Fruit fly (Drosophila melanogaster) whole organism, embryonic: ENCODE results near the gene da.

Source experiments
- Blimp-1 ChIP-seq: fragments of 200-800 bp; sonication (Bioruptor generic); optimal IDR thresholded peaks from 3 replicates; lab custom pipeline; 2018; ENCODE audit warnings: missing biosample characterization, missing genetic modification characterization, mild to moderate bottlenecking, moderate library complexity, missing genetic modification reagents
- CG13424 ChIP-seq: fragments of 200-800 bp; sonication (Bioruptor generic); optimal IDR thresholded peaks from 2 replicates; lab custom pipeline; 2019; ENCODE audit warnings: missing biosample characterization, mild to moderate bottlenecking, missing genetic modification characterization, moderate library complexity
- CG1529 ChIP-seq: fragments of 200-800 bp; sonication (Bioruptor generic); optimal IDR thresholded peaks from 3 replicates; lab custom pipeline; 2018; ENCODE audit warnings: missing biosample characterization, missing genetic modification characterization
- CG15479 ChIP-seq: fragments of 200-800 bp; sonication (Bioruptor generic); optimal IDR thresholded peaks from 3 replicates; lab custom pipeline; 2019; ENCODE audit warnings: missing biosample characterization, mild to moderate bottlenecking, missing genetic modification characterization, moderate library complexity
- CG1602 ChIP-seq: fragments of 200-800 bp; sonication (Bioruptor generic); optimal IDR thresholded peaks from 3 replicates; lab custom pipeline; 2016; ENCODE audit warnings: missing biosample characterization, missing genetic modification characterization
- CG1647 ChIP-seq: fragments of 200-800 bp; sonication (Bioruptor generic); optimal IDR thresholded peaks from 3 replicates; lab custom pipeline; 2016; ENCODE audit warnings: missing biosample characterization, missing genetic modification characterization
- CG17568 ChIP-seq: fragments of 200-800 bp; sonication (Bioruptor generic); optimal IDR thresholded peaks from 2 replicates; lab custom pipeline; 2018; ENCODE audit warnings: missing biosample characterization, mild to moderate bottlenecking, missing genetic modification characterization, moderate library complexity
- CG18011 ChIP-seq: fragments of 200-800 bp; sonication (Bioruptor generic); optimal IDR thresholded peaks from 2 replicates; lab custom pipeline; 2017; ENCODE audit warnings: missing biosample characterization, missing genetic modification characterization, mild to moderate bottlenecking, moderate library complexity, missing genotype
- CG18599 ChIP-seq: fragments of 200-800 bp; sonication (Bioruptor generic); optimal IDR thresholded peaks from 3 replicates; lab custom pipeline; 2017; ENCODE audit warnings: missing biosample characterization, missing genetic modification characterization, mild to moderate bottlenecking, moderate library complexity, missing genetic modification reagents
- CG2202 ChIP-seq: fragments of 200-800 bp; sonication (Bioruptor generic); optimal IDR thresholded peaks from 2 replicates; lab custom pipeline; 2018; ENCODE audit warnings: missing biosample characterization, mild to moderate bottlenecking, missing genetic modification characterization
- CG3065 ChIP-seq: fragments of 200-800 bp; sonication (Bioruptor generic); optimal IDR thresholded peaks from 2 replicates; lab custom pipeline; 2016; ENCODE audit warnings: missing biosample characterization, missing genetic modification characterization
- CG34376 ChIP-seq: fragments of 200-800 bp; sonication (Bioruptor generic); optimal IDR thresholded peaks from 2 replicates; lab custom pipeline; 2018; ENCODE audit warnings: missing biosample characterization, mild to moderate bottlenecking, missing genetic modification characterization
- CG3838 ChIP-seq: fragments of 200-800 bp; sonication (Bioruptor generic); optimal IDR thresholded peaks from 3 replicates; lab custom pipeline; 2016; ENCODE audit warnings: missing biosample characterization, missing genetic modification characterization
- CG4820 ChIP-seq: fragments of 200-800 bp; sonication (Bioruptor generic); optimal IDR thresholded peaks from 3 replicates; lab custom pipeline; 2016; ENCODE audit warnings: missing biosample characterization, missing genetic modification characterization
- CG6683 ChIP-seq: fragments of 200-800 bp; sonication (Bioruptor generic); optimal IDR thresholded peaks from 2 replicates; lab custom pipeline; 2017; ENCODE audit warnings: missing biosample characterization, mild to moderate bottlenecking, missing genetic modification characterization, missing genetic modification reagents
- CG7745 ChIP-seq: fragments of 200-800 bp; sonication (Bioruptor generic); optimal IDR thresholded peaks from 2 replicates; lab custom pipeline; 2018; ENCODE audit warnings: missing biosample characterization, mild to moderate bottlenecking, missing genetic modification characterization, moderate library complexity
- CG7928 ChIP-seq: fragments of 200-800 bp; sonication (Bioruptor generic); optimal IDR thresholded peaks from 2 replicates; lab custom pipeline; 2017; ENCODE audit warnings: missing biosample characterization, mild to moderate bottlenecking, missing genetic modification characterization
- CG7963 ChIP-seq: fragments of 200-800 bp; sonication (Bioruptor generic); IDR thresholded peaks from 3 replicates; pipeline ENCODE4 v1.3.6; 2022; ENCODE audit warnings: missing biosample characterization, missing genetic modification characterization; ENCODE audit not compliant: partially characterized antibody
- CG8089 ChIP-seq: fragments of 200-800 bp; sonication (Bioruptor generic); optimal IDR thresholded peaks from 3 replicates; lab custom pipeline; 2016; ENCODE audit warnings: missing biosample characterization, missing genetic modification characterization
- CG9727 ChIP-seq: fragments of 200-800 bp; sonication (Bioruptor generic); optimal IDR thresholded peaks from 3 replicates; lab custom pipeline; 2017; ENCODE audit warnings: missing biosample characterization, mild to moderate bottlenecking, missing genetic modification characterization
- CrebB ChIP-seq: fragments of 200-800 bp; sonication (Bioruptor generic); optimal IDR thresholded peaks from 3 replicates; lab custom pipeline; 2018; ENCODE audit warnings: missing biosample characterization, mild to moderate bottlenecking, missing genetic modification characterization
- Fer2 ChIP-seq: fragments of 200-800 bp; sonication (Bioruptor generic); optimal IDR thresholded peaks from 2 replicates; lab custom pipeline; 2018; ENCODE audit warnings: missing biosample characterization, mild to moderate bottlenecking, missing genetic modification characterization, moderate library complexity
- Fer3 ChIP-seq: fragments of 200-800 bp; sonication (Bioruptor generic); optimal IDR thresholded peaks from 2 replicates; lab custom pipeline; 2018; ENCODE audit warnings: missing biosample characterization, mild to moderate bottlenecking, missing genetic modification characterization, moderate library complexity
- Gsc ChIP-seq: fragments of 200-800 bp; sonication (Bioruptor generic); IDR thresholded peaks from 2 replicates; pipeline ENCODE4 v1.3.6; 2022; ENCODE audit warnings: missing biosample characterization, missing genetic modification characterization
- HLH54F ChIP-seq: fragments of 200-800 bp; sonication (Bioruptor generic); optimal IDR thresholded peaks from 3 replicates; lab custom pipeline; 2016; ENCODE audit warnings: missing biosample characterization, missing genetic modification characterization
- Hey ChIP-seq: fragments of 200-800 bp; sonication (Bioruptor generic); optimal IDR thresholded peaks from 3 replicates; lab custom pipeline; 2018; ENCODE audit warnings: missing biosample characterization, mild to moderate bottlenecking, missing genetic modification characterization
- Lpt ChIP-seq: fragments of >200 bp; optimal IDR thresholded peaks from 2 replicates; lab custom pipeline; 2018; ENCODE audit warnings: missing biosample characterization, missing genetic modification characterization
- NfI ChIP-seq: fragments of 200-800 bp; sonication (Bioruptor generic); optimal IDR thresholded peaks from 3 replicates; lab custom pipeline; 2018; ENCODE audit warnings: missing biosample characterization, mild to moderate bottlenecking, missing genetic modification characterization, moderate library complexity
- Usf ChIP-seq: fragments of 200-800 bp; sonication (Bioruptor generic); optimal IDR thresholded peaks from 2 replicates; lab custom pipeline; 2017; ENCODE audit warnings: missing genotype, missing biosample characterization, missing genetic modification characterization
- ase ChIP-seq: fragments of 200-800 bp; sonication (Bioruptor generic); IDR thresholded peaks from 3 replicates; pipeline ENCODE4 v1.3.6; 2022; ENCODE audit warnings: missing biosample characterization, missing genetic modification characterization
- bowl ChIP-seq: fragments of 200-800 bp; sonication (Bioruptor generic); IDR thresholded peaks from 2 replicates; pipeline ENCODE4 v1.3.6; 2022; ENCODE audit warnings: missing biosample characterization, missing genetic modification characterization
- chinmo ChIP-seq: fragments of 200-800 bp; sonication (Bioruptor generic); IDR thresholded peaks from 4 replicates; pipeline ENCODE4 v1.3.6; 2022; ENCODE audit warnings: missing biosample characterization, missing genetic modification characterization; ENCODE audit not compliant: partially characterized antibody
- crc ChIP-seq: fragments of 200-800 bp; sonication (Bioruptor generic); optimal IDR thresholded peaks from 2 replicates; lab custom pipeline; 2016; ENCODE audit warnings: missing biosample characterization, missing genetic modification characterization
- dati ChIP-seq: fragments of 200-800 bp; sonication (Bioruptor generic); IDR thresholded peaks from 2 replicates; pipeline ENCODE4 v1.3.6; 2022; ENCODE audit warnings: missing biosample characterization, missing genetic modification characterization
- dmrt11E ChIP-seq: fragments of 200-800 bp; sonication (Bioruptor generic); optimal IDR thresholded peaks from 3 replicates; lab custom pipeline; 2018; ENCODE audit warnings: missing biosample characterization, mild to moderate bottlenecking, missing genetic modification characterization, moderate library complexity
- dysf ChIP-seq: fragments of 200-800 bp; sonication (Bioruptor generic); IDR thresholded peaks from 3 replicates; pipeline ENCODE4 v1.3.6; 2022; ENCODE audit warnings: missing biosample characterization, missing genetic modification characterization
- esg ChIP-seq: fragments of 200-800 bp; sonication (Bioruptor generic); conservative IDR thresholded peaks from 2 replicates; pipeline ENCODE4 v1.3.6; 2022; ENCODE audit warnings: missing biosample characterization, missing genetic modification characterization
- gro ChIP-seq: fragments of 200-800 bp; sonication (Bioruptor generic); optimal IDR thresholded peaks from 2 replicates; lab custom pipeline; 2016; ENCODE audit warnings: missing biosample characterization, missing genetic modification characterization
- jigr1 ChIP-seq: fragments of 200-800 bp; sonication (Bioruptor generic); IDR thresholded peaks from 3 replicates; pipeline ENCODE4 v1.3.6; 2022; ENCODE audit warnings: missing biosample characterization, missing genetic modification characterization
- kay ChIP-seq: fragments of 200-800 bp; sonication (Bioruptor generic); optimal IDR thresholded peaks from 2 replicates; lab custom pipeline; 2016; ENCODE audit warnings: missing biosample characterization, missing genetic modification characterization
- lab ChIP-seq: fragments of 200-800 bp; sonication (Bioruptor generic); optimal IDR thresholded peaks from 3 replicates; lab custom pipeline; 2017; ENCODE audit warnings: missing biosample characterization, missing genetic modification characterization, mild to moderate bottlenecking, moderate library complexity, missing genetic modification reagents
- mam ChIP-seq: fragments of 200-800 bp; sonication (Bioruptor generic); optimal IDR thresholded peaks from 3 replicates; lab custom pipeline; 2016; ENCODE audit warnings: missing biosample characterization, missing genetic modification characterization
- pan ChIP-seq, 4 experiments: fragments of >200 bp in 3 of 4; fragments of 200-800 bp in 1 of 4; sonication (Bioruptor generic) in 1 of 4; optimal IDR thresholded peaks in 3 of 4; IDR thresholded peaks in 1 of 4; 2 replicates each; pipeline versions ENCODE4 v1.3.6 to Lab custom; 2017 to 2022; ENCODE audit warnings: missing biosample characterization in 2 of 4, missing genetic modification characterization in 2 of 4, mixed read lengths in 1 of 4
- phol ChIP-seq: fragments of 200-800 bp; sonication (Bioruptor generic); optimal IDR thresholded peaks from 3 replicates; lab custom pipeline; 2018; ENCODE audit warnings: missing biosample characterization, mild to moderate bottlenecking, missing genetic modification characterization, moderate library complexity
- prd ChIP-seq, 3 experiments: fragments of >200 bp in 2 of 3; fragments of 200-800 bp in 1 of 3; sonication (Bioruptor generic) in 1 of 3; optimal IDR thresholded peaks in 2 of 3; IDR thresholded peaks in 1 of 3; 2 replicates in 2 of 3; 3 replicates in 1 of 3; pipeline versions ENCODE4 v1.3.6 to Lab custom; 2017 to 2022; ENCODE audit warnings: missing biosample characterization in 1 of 3, missing genetic modification characterization in 1 of 3
- pzg ChIP-seq: fragments of 200-800 bp; sonication (Bioruptor generic); optimal IDR thresholded peaks from 3 replicates; lab custom pipeline; 2018; ENCODE audit warnings: missing biosample characterization, mild to moderate bottlenecking, missing genetic modification characterization, moderate library complexity
- tio ChIP-seq: fragments of 200-800 bp; sonication (Bioruptor generic); optimal IDR thresholded peaks from 2 replicates; lab custom pipeline; 2017; ENCODE audit warnings: missing biosample characterization, missing genetic modification characterization, inconsistent platforms
- unpg ChIP-seq: fragments of 200-800 bp; sonication (Bioruptor generic); optimal IDR thresholded peaks from 3 replicates; lab custom pipeline; 2018; ENCODE audit warnings: missing biosample characterization, mild to moderate bottlenecking, missing genetic modification characterization, moderate library complexity

The da gene

DNA sequence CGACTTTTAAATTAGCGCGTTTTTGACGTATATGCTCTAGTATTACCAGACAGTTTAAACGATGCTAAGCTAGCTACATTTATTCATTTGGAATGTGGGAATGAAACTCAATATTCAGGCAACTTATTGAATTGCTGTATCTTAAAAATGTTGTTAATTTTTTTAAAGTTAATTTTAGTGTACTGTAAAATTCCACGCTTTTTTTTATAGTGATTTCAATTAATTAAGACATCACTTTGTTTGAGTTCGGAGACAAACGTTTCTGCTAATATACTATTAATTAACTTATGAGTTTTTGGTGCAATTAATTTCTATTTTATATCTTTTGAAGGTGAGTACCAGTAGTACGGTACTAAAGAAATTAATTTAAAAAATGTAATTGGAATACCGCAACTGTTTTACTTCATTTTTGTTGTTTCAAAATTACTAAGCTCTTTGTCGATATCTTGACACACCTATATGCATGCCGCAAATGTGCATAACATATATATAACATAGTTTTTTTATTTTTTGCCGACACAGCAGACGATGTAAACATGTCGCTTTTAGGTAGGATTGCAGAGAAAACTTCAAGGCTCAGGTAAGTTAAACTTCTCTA lies 1.6 kb upstream of the da start, which contains the start of the genes Cdk1 and mRpS7 (continued):
- TF ChIP-seq dysf (GFP tag; lab: Robert Waterston, UW): peak; percentile 77; the same call in 2 of the 3 replicates
- peak; percentile 60; the same call in 2 of the 3 replicates for TF ChIP-seq ase (GFP tag; lab: Robert Waterston, UW)
- peak; percentile 40 for TF ChIP-seq Usf (GFP tag; lab: Kevin White, UChicago)
- no peak for TF ChIP-seq gro
- peak; percentile 76 for TF ChIP-seq NfI
- no peak for TF ChIP-seq lab (GFP tag; lab: Kevin White, UChicago)
- no peak for TF ChIP-seq CG3065
- no peak for TF ChIP-seq CG15479 (GFP tag; lab: Kevin White, UChicago)
- TF ChIP-seq Fer3 (tag; lab: Kevin White, UChicago): peak; percentile 74
- peak; percentile 71 for TF ChIP-seq dmrt11E (tag; lab: Kevin White, UChicago)
- no peak for TF ChIP-seq bowl (GFP tag; lab: Robert Waterston, UW)
- TF ChIP-seq CG18599 (GFP tag; lab: Kevin White, UChicago): peak; percentile 75
- TF ChIP-seq CG3838 (GFP tag; lab: Kevin White, UChicago): peak; percentile 63
- peak; percentile 77 for TF ChIP-seq CG9727 (GFP tag; lab: Kevin White, UChicago)
- no peak for TF ChIP-seq CG1647
- peak; percentile 7 for TF ChIP-seq Fer2
- no peak for TF ChIP-seq Gsc
- TF ChIP-seq CG7963 (GFP tag; lab: Robert Waterston, UW): no peak
- peak; percentile 74 for TF ChIP-seq tio
- TF ChIP-seq CG1529 (GFP tag; lab: Kevin White, UChicago): peak; percentile 45
- peak; percentile 55 for TF ChIP-seq Blimp-1 (GFP tag; lab: Kevin White, UChicago)
- no peak for TF ChIP-seq kay (GFP tag; lab: Kevin White, UChicago)
- TF ChIP-seq crc: peak; percentile 10
- TF ChIP-seq mam: peak; percentile 56
- TF ChIP-seq CG4820 (GFP tag; lab: Kevin White, UChicago): peak; percentile 70
- no peak for TF ChIP-seq CG2202
- TF ChIP-seq chinmo: no peak
- no peak for TF ChIP-seq CG6683
- peak; percentile 66 for TF ChIP-seq esg (GFP tag; lab: Robert Waterston, UW)
- no peak for TF ChIP-seq Lpt (GFP tag; lab: Kevin White, UChicago)
- TF ChIP-seq CG18011 (GFP tag; lab: Kevin White, UChicago): peak; percentile 9
- TF ChIP-seq phol (tag; lab: Kevin White, UChicago): peak; percentile 89
- TF ChIP-seq pzg (GFP tag; lab: Kevin White, UChicago): peak; percentile 47
- no peak for TF ChIP-seq pan (optimal IDR thresholded peaks at IDR 0.05; lab: Kevin White, UChicago)
- TF ChIP-seq pan (GFP tag; optimal IDR thresholded peaks at IDR 0.05 in 1 of 2, IDR thresholded peaks at IDR 0.05 in 1 of 2): peak in 1 of 2 experiments; percentile 82
- peak; percentile 42 for TF ChIP-seq CG8089
- no peak for TF ChIP-seq CrebB
- TF ChIP-seq CG34376: no peak
- TF ChIP-seq Hey (tag; lab: Kevin White, UChicago): no peak
- TF ChIP-seq CG17568 (GFP tag; lab: Kevin White, UChicago): no peak
- TF ChIP-seq jigr1 (GFP tag; lab: Robert Waterston, UW): peak; percentile 65; the same call in 1 of the 3 replicates
- TF ChIP-seq CG13424 (tag; lab: Kevin White, UChicago): peak; percentile 73
- TF ChIP-seq CG7745: no peak
- TF ChIP-seq prd (optimal IDR thresholded peaks at IDR 0.05; lab: Kevin White, UChicago): no peak
- peak; percentile 81 for TF ChIP-seq prd (GFP tag; IDR thresholded peaks at IDR 0.05; lab: Robert Waterston, UW)
- TF ChIP-seq unpg: peak; percentile 79
- peak; percentile 16; the same call in 1 of the 2 replicates for TF ChIP-seq dati (GFP tag; lab: Robert Waterston, UW)
- TF ChIP-seq CG1602 (GFP tag; lab: Kevin White, UChicago): peak; percentile 70
- TF ChIP-seq HLH54F: peak; percentile 64
- peak; percentile 18 for TF ChIP-seq CG7928 (GFP tag; lab: Kevin White, UChicago)
